Worm (Caenorhabditis elegans) whole organism, L1 larva: ENCODE data around the gene C26H9A.3.

ENCODE experiments used
- blmp-1 ChIP-seq: fragments of 150-350 bp; optimal IDR thresholded peaks from 2 replicates; lab custom pipeline; 2014; ENCODE audit warnings: missing biosample characterization, missing genetic modification characterization
- unc-130 ChIP-seq: fragments of 150-350 bp; optimal IDR thresholded peaks from 2 replicates; lab custom pipeline; 2017; ENCODE audit warnings: missing biosample characterization, missing genetic modification characterization, inconsistent platforms

DNA sequence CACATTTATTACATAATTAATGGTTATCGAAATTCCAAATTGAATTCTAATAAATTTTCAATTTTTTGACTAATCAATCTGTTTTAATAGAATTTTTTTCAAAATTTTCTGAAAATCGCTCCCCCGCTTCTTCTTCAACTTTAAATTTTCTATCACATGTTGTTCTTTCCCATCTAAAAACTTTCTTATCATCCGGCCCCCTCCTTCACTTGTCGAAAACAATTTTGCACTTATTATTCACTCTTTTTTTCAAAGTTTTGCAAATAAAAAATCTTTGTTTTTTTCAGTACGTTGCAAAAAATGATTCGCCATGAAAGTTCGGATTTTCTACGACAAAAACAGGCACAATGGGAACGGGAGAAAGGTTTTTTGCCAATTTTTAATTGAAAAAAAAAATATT is 49.2 kb upstream of the C26H9A.3 start, which contains the start of gene T23B5.3:
- TF ChIP-seq blmp-1 (no peak), unc-130 (tag; lab: Kevin White, UChicago) (no peak)
